Worm (Caenorhabditis elegans) whole organism, L3 larva: Measurements from ENCODE around the gene pigb-1.

Experiments
- R02D3.7 ChIP-seq: fragments of 150-350 bp; optimal IDR thresholded peaks from 2 replicates; lab custom pipeline; 2014; ENCODE audit warnings: missing biosample characterization, missing genetic modification characterization
- ZK546.5 ChIP-seq: sonication (generic microtip); optimal IDR thresholded peaks from 2 replicates; lab custom pipeline; 2017; ENCODE audit warnings: missing biosample characterization, missing genetic modification characterization
- aly-2 ChIP-seq: fragments of 150-350 bp; optimal IDR thresholded peaks from 2 replicates; lab custom pipeline; 2014; ENCODE audit warnings: missing biosample characterization, missing genetic modification characterization
- ama-1 ChIP-seq: fragments of 150-350 bp; optimal IDR thresholded peaks from 2 replicates; lab custom pipeline; 2018
- ceh-16 ChIP-seq: sonication (generic microtip); optimal IDR thresholded peaks from 2 replicates; lab custom pipeline; 2017; ENCODE audit warnings: missing biosample characterization, missing genetic modification characterization
- ceh-28 ChIP-seq: fragments of 150-350 bp; optimal IDR thresholded peaks from 2 replicates; lab custom pipeline; 2014; ENCODE audit warnings: missing biosample characterization, missing genetic modification reagents, missing genetic modification characterization
- ceh-82 ChIP-seq: fragments of 150-350 bp; optimal IDR thresholded peaks from 2 replicates; lab custom pipeline; 2014; ENCODE audit warnings: missing biosample characterization, missing genetic modification characterization
- ceh-9 ChIP-seq: sonication (generic microtip); optimal IDR thresholded peaks from 2 replicates; lab custom pipeline; 2018; ENCODE audit warnings: missing biosample characterization, missing genetic modification characterization
- daf-12 ChIP-seq: fragments of 150-350 bp; optimal IDR thresholded peaks from 2 replicates; lab custom pipeline; 2014; ENCODE audit warnings: missing biosample characterization, missing genetic modification reagents, missing genetic modification characterization
- egl-27 ChIP-seq: sonication (generic microtip); optimal IDR thresholded peaks from 4 replicates; lab custom pipeline; 2017; ENCODE audit warnings: missing biosample characterization, missing genetic modification reagents, missing genetic modification characterization
- egl-5 ChIP-seq: fragments of 150-350 bp; optimal IDR thresholded peaks from 2 replicates; lab custom pipeline; 2017; ENCODE audit warnings: missing biosample characterization, missing genetic modification reagents, missing genetic modification characterization, inconsistent platforms
- elt-1 ChIP-seq: fragments of 150-350 bp; optimal IDR thresholded peaks from 2 replicates; lab custom pipeline; 2014; ENCODE audit warnings: missing biosample characterization, missing genetic modification characterization
- elt-2 ChIP-seq: sonication (generic microtip); optimal IDR thresholded peaks from 2 replicates; lab custom pipeline; 2016; ENCODE audit warnings: missing genetic modification reagents, mild to moderate bottlenecking, missing genetic modification characterization, missing compliant biosample characterization
- elt-3 ChIP-seq, 3 experiments: fragments of 150-350 bp in 1 of 3; sonication (generic microtip) in 2 of 3; optimal IDR thresholded peaks; 2 replicates in 2 of 3; 4 replicates in 1 of 3; lab custom pipeline; 2014 to 2017; ENCODE audit warnings: missing biosample characterization in 3 of 3, missing genetic modification characterization in 3 of 3
- eor-1 ChIP-seq, 2 experiments: fragments of 150-350 bp; optimal IDR thresholded peaks; 2 replicates each; lab custom pipeline; 2014 to 2018; ENCODE audit warnings: missing biosample characterization in 2 of 2, missing genetic modification characterization in 2 of 2
- fkh-10 ChIP-seq: sonication (generic microtip); optimal IDR thresholded peaks from 2 replicates; lab custom pipeline; 2017; ENCODE audit warnings: missing biosample characterization, missing genetic modification reagents, missing genetic modification characterization
- fkh-2 ChIP-seq: fragments of 150-350 bp; optimal IDR thresholded peaks from 2 replicates; lab custom pipeline; 2014; ENCODE audit warnings: missing biosample characterization, missing genetic modification reagents, missing genetic modification characterization
- fos-1 ChIP-seq: fragments of 150-350 bp; optimal IDR thresholded peaks from 2 replicates; lab custom pipeline; 2014; ENCODE audit warnings: missing biosample characterization, missing genetic modification characterization
- hmg-11 ChIP-seq: sonication (generic microtip); optimal IDR thresholded peaks from 2 replicates; lab custom pipeline; 2016; ENCODE audit warnings: missing genetic modification characterization, missing compliant biosample characterization
- jun-1 ChIP-seq: fragments of 150-350 bp; optimal IDR thresholded peaks from 2 replicates; lab custom pipeline; 2014; ENCODE audit warnings: missing biosample characterization, missing genetic modification reagents, missing genetic modification characterization
- lin-15B ChIP-seq: fragments of 150-350 bp; optimal IDR thresholded peaks from 2 replicates; lab custom pipeline; 2014; ENCODE audit warnings: missing biosample characterization, missing genetic modification characterization
- lin-39 ChIP-seq: fragments of 150-350 bp; optimal IDR thresholded peaks from 2 replicates; lab custom pipeline; 2018; ENCODE audit warnings: missing biosample characterization, missing genetic modification reagents, missing genetic modification characterization
- lsy-12 ChIP-seq: sonication (generic microtip); optimal IDR thresholded peaks from 2 replicates; lab custom pipeline; 2016; ENCODE audit warnings: mild to moderate bottlenecking, missing genetic modification characterization, missing compliant biosample characterization
- mdl-1 ChIP-seq: fragments of 150-350 bp; optimal IDR thresholded peaks from 2 replicates; lab custom pipeline; 2014; ENCODE audit warnings: missing biosample characterization, missing genetic modification characterization
- mml-1 ChIP-seq: fragments of 150-350 bp; sonication (generic microtip); optimal IDR thresholded peaks from 3 replicates; lab custom pipeline; 2014; ENCODE audit warnings: missing biosample characterization, missing genetic modification characterization
- nfya-1 ChIP-seq: sonication (generic microtip); optimal IDR thresholded peaks from 2 replicates; lab custom pipeline; 2017; ENCODE audit warnings: missing genetic modification characterization, mild to moderate bottlenecking, missing compliant biosample characterization, antibody characterized with exemption, moderate library complexity; ENCODE audit not compliant: insufficient read depth
- nhr-11 ChIP-seq: fragments of 150-350 bp; optimal IDR thresholded peaks from 2 replicates; lab custom pipeline; 2014; ENCODE audit warnings: missing biosample characterization, missing genetic modification characterization
- nhr-12 ChIP-seq: fragments of 150-350 bp; optimal IDR thresholded peaks from 2 replicates; lab custom pipeline; 2014; ENCODE audit warnings: missing biosample characterization, missing genetic modification characterization
- nhr-23 ChIP-seq: fragments of 150-350 bp; optimal IDR thresholded peaks from 2 replicates; lab custom pipeline; 2014; ENCODE audit warnings: missing biosample characterization, missing genetic modification reagents, missing genetic modification characterization
- nhr-237 ChIP-seq: fragments of 150-350 bp; optimal IDR thresholded peaks from 2 replicates; lab custom pipeline; 2014; ENCODE audit warnings: missing biosample characterization, missing genetic modification characterization
- nhr-25 ChIP-seq: sonication (generic microtip); optimal IDR thresholded peaks from 2 replicates; lab custom pipeline; 2017; ENCODE audit warnings: missing biosample characterization, missing genetic modification characterization
- nhr-28 ChIP-seq: fragments of 150-350 bp; optimal IDR thresholded peaks from 2 replicates; lab custom pipeline; 2014; ENCODE audit warnings: missing biosample characterization, missing genetic modification characterization
- nhr-43 ChIP-seq: sonication (generic microtip); optimal IDR thresholded peaks from 2 replicates; lab custom pipeline; 2016; ENCODE audit warnings: mild to moderate bottlenecking, missing genetic modification characterization, missing compliant biosample characterization; ENCODE audit not compliant: poor library complexity, severe bottlenecking
- nhr-67 ChIP-seq: fragments of 150-350 bp; optimal IDR thresholded peaks from 2 replicates; lab custom pipeline; 2014; ENCODE audit warnings: missing biosample characterization, missing genetic modification characterization
- nhr-76 ChIP-seq: fragments of 150-350 bp; sonication (generic microtip); optimal IDR thresholded peaks from 5 replicates; lab custom pipeline; 2014; ENCODE audit warnings: missing biosample characterization, missing genetic modification characterization
- nhr-77 ChIP-seq: fragments of 150-350 bp; optimal IDR thresholded peaks from 2 replicates; lab custom pipeline; 2014; ENCODE audit warnings: missing biosample characterization, missing genetic modification characterization
- pha-4 ChIP-seq: fragments of 150-350 bp; optimal IDR thresholded peaks from 2 replicates; lab custom pipeline; 2014; ENCODE audit warnings: missing biosample characterization, missing genetic modification reagents, missing genetic modification characterization
- pqm-1 ChIP-seq: fragments of 150-350 bp; optimal IDR thresholded peaks from 2 replicates; lab custom pipeline; 2017; ENCODE audit warnings: missing biosample characterization, missing genetic modification characterization, inconsistent platforms
- sea-2 ChIP-seq: fragments of 150-350 bp; sonication (generic microtip); optimal IDR thresholded peaks from 4 replicates; lab custom pipeline; 2014; ENCODE audit warnings: missing biosample characterization, missing genetic modification reagents, missing genetic modification characterization
- skn-1 ChIP-seq: fragments of 150-350 bp; optimal IDR thresholded peaks from 2 replicates; lab custom pipeline; 2014; ENCODE audit warnings: missing biosample characterization, missing genetic modification characterization
- snpc-4 ChIP-seq: fragments of 150-350 bp; optimal IDR thresholded peaks from 2 replicates; lab custom pipeline; 2014; ENCODE audit warnings: missing biosample characterization, missing genetic modification characterization
- tbx-2 ChIP-seq: sonication (generic microtip); optimal IDR thresholded peaks from 2 replicates; lab custom pipeline; 2016; ENCODE audit warnings: mild to moderate bottlenecking, missing genetic modification characterization, missing compliant biosample characterization
- unc-39 ChIP-seq: sonication (generic microtip); optimal IDR thresholded peaks from 4 replicates; lab custom pipeline; 2017; ENCODE audit warnings: missing biosample characterization, missing genetic modification characterization
- unc-62 ChIP-seq: fragments of 150-350 bp; sonication (generic microtip); optimal IDR thresholded peaks from 4 replicates; lab custom pipeline; 2014; ENCODE audit warnings: missing biosample characterization, missing genetic modification reagents, missing genetic modification characterization
- zag-1 ChIP-seq: fragments of 150-350 bp; optimal IDR thresholded peaks from 2 replicates; lab custom pipeline; 2014; ENCODE audit warnings: missing biosample characterization, missing genetic modification characterization
- ztf-11 ChIP-seq: fragments of 150-350 bp; optimal IDR thresholded peaks from 2 replicates; lab custom pipeline; 2014; ENCODE audit warnings: missing biosample characterization, missing genetic modification characterization
- ztf-4 ChIP-seq: fragments of 150-350 bp; optimal IDR thresholded peaks from 2 replicates; lab custom pipeline; 2014; ENCODE audit warnings: missing biosample characterization, missing genetic modification characterization

The pigb-1 gene

DNA sequence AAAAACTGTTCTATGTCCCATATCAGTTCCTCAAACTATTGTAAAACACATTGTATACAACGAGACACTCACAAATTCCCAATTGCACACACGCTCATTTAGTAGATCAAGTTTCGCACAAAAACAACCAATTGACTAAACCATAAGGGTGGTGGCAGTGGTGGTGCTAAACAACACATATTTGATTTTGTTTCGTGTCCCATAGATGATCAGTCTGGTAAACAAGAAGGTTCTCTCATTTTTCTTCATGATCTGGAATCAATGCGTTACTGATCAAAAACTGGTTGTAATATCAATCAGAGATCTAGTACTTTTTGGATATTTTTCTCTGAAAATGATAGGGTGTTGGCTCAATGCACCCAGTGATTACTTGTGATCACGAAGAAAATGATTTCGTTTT, 25.7 kb upstream of the pigb-1 start:
- no peak for TF ChIP-seq skn-1 (tag; lab: Kevin White, UChicago)
- no peak for TF ChIP-seq R02D3.7
- TF ChIP-seq tbx-2 (tag; lab: Kevin White, UChicago), result no peak
- TF ChIP-seq ceh-9, result no peak
- no peak for TF ChIP-seq mml-1
- TF ChIP-seq ama-1, result no peak
- no peak for TF ChIP-seq nhr-25
- TF ChIP-seq elt-3 (tag; optimal IDR thresholded peaks at IDR 0.05; lab: Kevin White, UChicago), result no peak
- TF ChIP-seq snpc-4 (tag; lab: Kevin White, UChicago), result no peak
- TF ChIP-seq nfya-1 (tag; lab: Kevin White, UChicago), result no peak

- TF ChIP-seq nhr-43 (peak; percentile 15), egl-5 (peak; percentile 42), elt-2 (tag; lab: Kevin White, UChicago) (peak; percentile 93), nhr-67 (tag; lab: Kevin White, UChicago) (no peak), mml-1 (no peak), ceh-16 (tag; lab: Kevin White, UChicago) (no peak), lin-15B (tag; lab: Kevin White, UChicago) (peak; percentile 56), daf-12 (no peak), ceh-9 (no peak), eor-1 (tag; optimal IDR thresholded peaks at IDR 0.05; lab: Kevin White, UChicago) (no peak), nhr-76 (tag; lab: Kevin White, UChicago) (no peak), fkh-2 (tag; lab: Kevin White, UChicago) (peak; percentile 6), nhr-28 (tag; lab: Kevin White, UChicago) (no peak), unc-39 (no peak), nhr-237 (tag; lab: Kevin White, UChicago) (no peak), ztf-11 (tag; lab: Kevin White, UChicago) (no peak), nhr-23 (tag; lab: Kevin White, UChicago) (peak; percentile 60), pha-4 (peak; percentile 43), nhr-77 (tag; lab: Kevin White, UChicago) (no peak), ceh-28 (tag; lab: Kevin White, UChicago) (peak; percentile 58), snpc-4 (tag; lab: Kevin White, UChicago) (peak; percentile 44), elt-1 (tag; lab: Kevin White, UChicago) (peak; percentile 90), ceh-82 (no peak), nhr-11 (tag; lab: Kevin White, UChicago) (no peak), nfya-1 (tag; lab: Kevin White, UChicago) (peak; percentile 89), nhr-25 (peak; percentile 15), tbx-2 (tag; lab: Kevin White, UChicago) (no peak), ZK546.5 (tag; lab: Kevin White, UChicago) (no peak), lsy-12 (tag; lab: Kevin White, UChicago) (no peak), lin-39 (tag; lab: Kevin White, UChicago) (peak; percentile 43), jun-1 (tag; lab: Kevin White, UChicago) (peak; percentile 36), sea-2 (GFP tag; lab: Kevin White, UChicago) (peak; percentile 22), ama-1 (no peak), R02D3.7 (peak; percentile 22), ztf-4 (tag; lab: Kevin White, UChicago) (peak; percentile 57), skn-1 (tag; lab: Kevin White, UChicago) (peak; percentile 38), fos-1 (tag; lab: Kevin White, UChicago) (no peak), pqm-1 (tag; lab: Kevin White, UChicago) (no peak), hmg-11 (tag; lab: Kevin White, UChicago) (peak; percentile 94), zag-1 (tag; lab: Kevin White, UChicago) (no peak), aly-2 (tag; lab: Kevin White, UChicago) (no peak), unc-62 (GFP tag; lab: Kevin White, UChicago) (peak; percentile 46), mdl-1 (tag; lab: Kevin White, UChicago) (no peak), egl-27 (tag; lab: Kevin White, UChicago) (no peak), elt-3 (tag; optimal IDR thresholded peaks at IDR 0.05; lab: Kevin White, UChicago) (no peak), fkh-10 (GFP tag; lab: Kevin White, UChicago) (no peak), nhr-12 (no peak)
Observed at ce11 chrII:5016977-5017585, 24.2 kb upstream of the pigb-1 start.
